Worm (Caenorhabditis elegans) whole organism, late embryonic: ENCODE results near the gene ZK180.5.

ENCODE experiments used
- C08G9.2 ChIP-seq: sonication (generic microtip); optimal IDR thresholded peaks from 2 replicates; lab custom pipeline; 2016; ENCODE audit warnings: mild to moderate bottlenecking, missing genetic modification characterization, moderate library complexity, missing compliant biosample characterization
- F13H6.1 ChIP-seq: sonication (generic microtip); optimal IDR thresholded peaks from 2 replicates; lab custom pipeline; 2016; ENCODE audit warnings: missing genetic modification characterization, missing compliant biosample characterization
- K02D7.2 ChIP-seq: sonication (generic microtip); optimal IDR thresholded peaks from 2 replicates; lab custom pipeline; 2017; ENCODE audit warnings: mild to moderate bottlenecking, missing genetic modification characterization, missing compliant biosample characterization
- Y22D7AL.16 ChIP-seq: sonication (generic microtip); optimal IDR thresholded peaks from 2 replicates; lab custom pipeline; 2016; ENCODE audit warnings: missing genetic modification characterization, missing compliant biosample characterization
- ceh-2 ChIP-seq: sonication (generic microtip); optimal IDR thresholded peaks from 2 replicates; lab custom pipeline; 2016; ENCODE audit warnings: missing genotype, missing genetic modification characterization, missing compliant biosample characterization
- ceh-22 ChIP-seq: sonication (generic microtip); optimal IDR thresholded peaks from 2 replicates; lab custom pipeline; 2017; ENCODE audit warnings: missing biosample characterization, missing genetic modification characterization
- ceh-24 ChIP-seq: sonication (generic microtip); optimal IDR thresholded peaks from 2 replicates; lab custom pipeline; 2016; ENCODE audit warnings: mild to moderate bottlenecking, missing genetic modification characterization, missing compliant biosample characterization
- ceh-30 ChIP-seq: fragments of 150-350 bp; optimal IDR thresholded peaks from 2 replicates; lab custom pipeline; 2014; ENCODE audit warnings: missing biosample characterization, missing genetic modification characterization
- ceh-31 ChIP-seq: sonication (generic microtip); optimal IDR thresholded peaks from 2 replicates; lab custom pipeline; 2016; ENCODE audit warnings: missing genetic modification characterization, missing compliant biosample characterization
- ceh-34 ChIP-seq: sonication (generic microtip); optimal IDR thresholded peaks from 2 replicates; lab custom pipeline; 2016; ENCODE audit warnings: mild to moderate bottlenecking, missing genetic modification characterization, missing compliant biosample characterization
- ceh-45 ChIP-seq: fragments of 200-800 bp; sonication (Bioruptor generic); IDR thresholded peaks from 2 replicates; pipeline ENCODE4 v1.3.6; 2022; ENCODE audit warnings: missing genetic modification reagents, missing genetic modification characterization, missing compliant biosample characterization
- ceh-48 ChIP-seq: sonication (generic microtip); optimal IDR thresholded peaks from 2 replicates; lab custom pipeline; 2016; ENCODE audit warnings: missing genetic modification characterization, inconsistent platforms, missing compliant biosample characterization
- ceh-6 ChIP-seq: fragments of 200-800 bp; sonication (Bioruptor generic); optimal IDR thresholded peaks from 2 replicates; lab custom pipeline; 2018; ENCODE audit warnings: mild to moderate bottlenecking, missing genetic modification characterization, missing compliant biosample characterization
- che-1 ChIP-seq: sonication (generic microtip); optimal IDR thresholded peaks from 2 replicates; lab custom pipeline; 2016; ENCODE audit warnings: mild to moderate bottlenecking, missing genetic modification characterization, missing compliant biosample characterization
- dmd-4 ChIP-seq: sonication (generic microtip); optimal IDR thresholded peaks from 2 replicates; lab custom pipeline; 2016; ENCODE audit warnings: borderline replicate concordance, missing genetic modification characterization, missing compliant biosample characterization
- dve-1 ChIP-seq: sonication (generic microtip); optimal IDR thresholded peaks from 2 replicates; lab custom pipeline; 2017; ENCODE audit warnings: antibody characterized with exemption, mild to moderate bottlenecking, missing genetic modification characterization, missing compliant biosample characterization
- elt-2 ChIP-seq: sonication (generic microtip); optimal IDR thresholded peaks from 2 replicates; lab custom pipeline; 2016; ENCODE audit warnings: missing genetic modification reagents, missing genetic modification characterization, missing compliant biosample characterization
- ets-4 ChIP-seq: sonication (generic microtip); optimal IDR thresholded peaks from 2 replicates; lab custom pipeline; 2016; ENCODE audit warnings: missing genetic modification characterization, missing compliant biosample characterization
- eyg-1 ChIP-seq: sonication (generic microtip); optimal IDR thresholded peaks from 2 replicates; lab custom pipeline; 2016; ENCODE audit warnings: missing genotype, missing genetic modification characterization, missing compliant biosample characterization
- fax-1 ChIP-seq: sonication (generic microtip); optimal IDR thresholded peaks from 2 replicates; lab custom pipeline; 2016; ENCODE audit warnings: missing genotype, missing genetic modification characterization, missing compliant biosample characterization
- fkh-6 ChIP-seq: sonication (generic microtip); optimal IDR thresholded peaks from 2 replicates; lab custom pipeline; 2016; ENCODE audit warnings: missing genetic modification characterization, missing compliant biosample characterization
- gmeb-2 ChIP-seq: sonication (generic microtip); optimal IDR thresholded peaks from 2 replicates; lab custom pipeline; 2016; ENCODE audit warnings: missing genetic modification characterization, inconsistent platforms, missing compliant biosample characterization
- hlh-6 ChIP-seq: sonication (generic microtip); optimal IDR thresholded peaks from 2 replicates; lab custom pipeline; 2016; ENCODE audit warnings: missing genotype, missing genetic modification characterization, missing compliant biosample characterization
- hlh-8 ChIP-seq: sonication (generic microtip); optimal IDR thresholded peaks from 2 replicates; lab custom pipeline; 2016; ENCODE audit warnings: missing genotype, missing genetic modification characterization, missing compliant biosample characterization
- lin-11 ChIP-seq: fragments of 200-800 bp; sonication (Bioruptor generic); optimal IDR thresholded peaks from 2 replicates; lab custom pipeline; 2018; ENCODE audit warnings: mild to moderate bottlenecking, missing genetic modification characterization, missing compliant biosample characterization
- madf-2 ChIP-seq: sonication (generic microtip); optimal IDR thresholded peaks from 2 replicates; lab custom pipeline; 2017; ENCODE audit warnings: missing genetic modification characterization, missing compliant biosample characterization
- mec-3 ChIP-seq: sonication (generic microtip); optimal IDR thresholded peaks from 2 replicates; lab custom pipeline; 2016; ENCODE audit warnings: borderline replicate concordance, missing genetic modification characterization, missing compliant biosample characterization
- nfya-1 ChIP-seq: sonication (generic microtip); optimal IDR thresholded peaks from 2 replicates; lab custom pipeline; 2017; ENCODE audit warnings: missing genetic modification characterization, mild to moderate bottlenecking, missing compliant biosample characterization, antibody characterized with exemption, moderate library complexity
- nhr-11 ChIP-seq: fragments of 150-350 bp; optimal IDR thresholded peaks from 2 replicates; lab custom pipeline; 2014; ENCODE audit warnings: missing biosample characterization, missing genetic modification characterization
- nhr-232 ChIP-seq: sonication (generic microtip); optimal IDR thresholded peaks from 2 replicates; lab custom pipeline; 2016; ENCODE audit warnings: missing genetic modification characterization, missing compliant biosample characterization
- pag-3 ChIP-seq: sonication (generic microtip); optimal IDR thresholded peaks from 2 replicates; lab custom pipeline; 2016; ENCODE audit warnings: missing compliant biosample characterization, missing genetic modification characterization, borderline replicate concordance
- pax-1 ChIP-seq: fragments of 150-350 bp; optimal IDR thresholded peaks from 2 replicates; lab custom pipeline; 2014; ENCODE audit warnings: missing biosample characterization, missing genetic modification characterization
- pqm-1 ChIP-seq: sonication (generic microtip); optimal IDR thresholded peaks from 2 replicates; lab custom pipeline; 2016; ENCODE audit warnings: missing genetic modification characterization, missing compliant biosample characterization
- pros-1 ChIP-seq: fragments of 150-350 bp; optimal IDR thresholded peaks from 2 replicates; lab custom pipeline; 2014; ENCODE audit warnings: missing biosample characterization, missing genetic modification reagents, missing genetic modification characterization
- rnt-1 ChIP-seq: sonication (generic microtip); optimal IDR thresholded peaks from 2 replicates; lab custom pipeline; 2016; ENCODE audit warnings: missing genetic modification characterization, missing compliant biosample characterization
- sdc-2 ChIP-seq: sonication (generic microtip); optimal IDR thresholded peaks from 2 replicates; lab custom pipeline; 2016; ENCODE audit warnings: missing genotype, missing genetic modification characterization, missing compliant biosample characterization
- ttx-3 ChIP-seq: sonication (generic microtip); optimal IDR thresholded peaks from 2 replicates; lab custom pipeline; 2016; ENCODE audit warnings: missing genetic modification reagents, missing genetic modification characterization, missing compliant biosample characterization
- unc-3 ChIP-seq, 2 experiments: fragments of 200-800 bp in 1 of 2; sonication (Bioruptor generic) in 1 of 2; sonication (generic microtip) in 1 of 2; conservative IDR thresholded peaks in 1 of 2; optimal IDR thresholded peaks in 1 of 2; 2 replicates each; pipeline versions ENCODE4 v1.3.6 to Lab custom; 2016 to 2022; ENCODE audit warnings: missing compliant biosample characterization in 2 of 2, missing genetic modification characterization in 2 of 2, missing genetic modification reagents in 1 of 2
- unc-55 ChIP-seq: sonication (generic microtip); optimal IDR thresholded peaks from 2 replicates; lab custom pipeline; 2017; ENCODE audit warnings: missing biosample characterization, missing genetic modification reagents, missing genetic modification characterization
- ztf-16 ChIP-seq: sonication (generic microtip); optimal IDR thresholded peaks from 2 replicates; lab custom pipeline; 2017; ENCODE audit warnings: missing genetic modification characterization, missing compliant biosample characterization

Gene ZK180.5

ce11 chrIV:4484555-4484954, 32.4 kb downstream of the ZK180.5 start:
- no peak for TF ChIP-seq unc-55 (GFP tag; lab: Kevin White, UChicago)
- no peak for TF ChIP-seq fax-1 (tag; lab: Kevin White, UChicago)
- TF ChIP-seq gmeb-2 (tag; lab: Kevin White, UChicago): no peak
- TF ChIP-seq rnt-1 (tag; lab: Kevin White, UChicago): no peak
- no peak for TF ChIP-seq pax-1 (tag; lab: Kevin White, UChicago)
- TF ChIP-seq ceh-24 (tag; lab: Kevin White, UChicago): no peak
- no peak for TF ChIP-seq ceh-31 (tag; lab: Kevin White, UChicago)
- no peak for TF ChIP-seq ets-4 (tag; lab: Kevin White, UChicago)
- TF ChIP-seq ceh-2: no peak
- no peak for TF ChIP-seq ceh-48 (tag; lab: Kevin White, UChicago)
- no peak for TF ChIP-seq pqm-1 (tag; lab: Kevin White, UChicago)
- TF ChIP-seq, all 69 proteins: peak for 0

- TF ChIP-seq elt-2 (tag; lab: Kevin White, UChicago): peak; percentile 98
- peak; percentile 4 for TF ChIP-seq pqm-1 (tag; lab: Kevin White, UChicago)
- TF ChIP-seq pros-1 (tag; lab: Kevin White, UChicago): no peak
Observed at ce11 chrIV:4482531-4482930, 34.4 kb downstream of the ZK180.5 start, which contains the start of gene M01H9.4. Gene M01H9.4 (minus strand): TSS chrIV:4482909.

- TF ChIP-seq fkh-6 (tag; lab: Kevin White, UChicago) (no peak), nhr-232 (tag; lab: Kevin White, UChicago) (no peak), fax-1 (tag; lab: Kevin White, UChicago) (no peak), unc-55 (GFP tag; lab: Kevin White, UChicago) (no peak), ceh-30 (tag; lab: Kevin White, UChicago) (no peak), ztf-16 (no peak), hlh-6 (tag; lab: Kevin White, UChicago) (no peak)
Observed at ce11 chrIV:4481298-4481697, 35.7 kb downstream of the ZK180.5 start.

ce11 chrIV:4480027-4480426, 36.9 kb downstream of the ZK180.5 start, which contains the start of gene M01H9.10:
Gene M01H9.10 (minus strand): TSS chrIV:4480127.
- TF ChIP-seq sdc-2 (tag; lab: Kevin White, UChicago) (no peak), eyg-1 (tag; lab: Kevin White, UChicago) (no peak), ceh-34 (tag; lab: Kevin White, UChicago) (no peak), C08G9.2 (tag; lab: Kevin White, UChicago) (no peak), pag-3 (tag; lab: Kevin White, UChicago) (no peak), F13H6.1 (tag; lab: Kevin White, UChicago) (no peak), nfya-1 (no peak), K02D7.2 (tag; lab: Kevin White, UChicago) (no peak), dve-1 (tag; lab: Kevin White, UChicago) (no peak), ceh-48 (tag; lab: Kevin White, UChicago) (no peak), che-1 (no peak), lin-11 (tag; lab: Kevin White, UChicago) (no peak), ceh-6 (GFP tag; lab: Kevin White, UChicago) (no peak), mec-3 (tag; lab: Kevin White, UChicago) (no peak), nhr-11 (tag; lab: Kevin White, UChicago) (no peak), hlh-8 (tag; lab: Kevin White, UChicago) (no peak), unc-3 (GFP tag; conservative IDR thresholded peaks at IDR 0.05; lab: Robert Waterston, UW) (no peak), unc-3 (tag; optimal IDR thresholded peaks at IDR 0.05; lab: Kevin White, UChicago) (no peak)

ce11 chrIV:4478612-4479011, 38.4 kb downstream of the ZK180.5 start:
- no peak for TF ChIP-seq fax-1 (tag; lab: Kevin White, UChicago)
- TF ChIP-seq fkh-6 (tag; lab: Kevin White, UChicago): no peak
- TF ChIP-seq pax-1 (tag; lab: Kevin White, UChicago): no peak
- no peak for TF ChIP-seq nfya-1
- TF ChIP-seq dve-1 (tag; lab: Kevin White, UChicago): no peak
- TF ChIP-seq ceh-22 (tag; lab: Kevin White, UChicago): no peak
- TF ChIP-seq dmd-4 (tag; lab: Kevin White, UChicago): no peak
- no peak for TF ChIP-seq Y22D7AL.16
- no peak for TF ChIP-seq ceh-45 (GFP tag; lab: Robert Waterston, UW)
- no peak for TF ChIP-seq madf-2 (tag; lab: Kevin White, UChicago)
- TF ChIP-seq nhr-232 (tag; lab: Kevin White, UChicago): no peak
- no peak for TF ChIP-seq ttx-3 (tag; lab: Kevin White, UChicago)
